Worm (Caenorhabditis elegans) whole organism, young adult: Measurements from ENCODE around the gene C49C3.11.

Source experiments
- B0035.1 ChIP-seq: sonication (generic microtip); optimal IDR thresholded peaks from 2 replicates; lab custom pipeline; 2016; ENCODE audit warnings: missing genetic modification characterization, mild to moderate bottlenecking, missing compliant biosample characterization, missing genotype, missing genetic modification reagents
- F52B5.7 ChIP-seq: sonication (generic microtip); optimal IDR thresholded peaks from 2 replicates; lab custom pipeline; 2016; ENCODE audit warnings: mild to moderate bottlenecking, missing genetic modification characterization, missing compliant biosample characterization
- Y53G8AR.9 ChIP-seq: fragments of 200-800 bp; sonication (Bioruptor generic); conservative IDR thresholded peaks from 2 replicates; pipeline ENCODE4 v1.3.6; 2022; ENCODE audit warnings: missing genetic modification reagents, missing genetic modification characterization, missing compliant biosample characterization
- bed-1 ChIP-seq: fragments of 200-800 bp; sonication (Bioruptor generic); IDR thresholded peaks from 2 replicates; pipeline ENCODE4 v1.3.6; 2022; ENCODE audit warnings: missing genetic modification reagents, missing genetic modification characterization, missing compliant biosample characterization
- die-1 ChIP-seq: sonication (generic microtip); optimal IDR thresholded peaks from 2 replicates; lab custom pipeline; 2016; ENCODE audit warnings: missing genotype, mild to moderate bottlenecking, missing genetic modification characterization, missing compliant biosample characterization
- dpl-1 ChIP-seq: fragments of 150-350 bp; optimal IDR thresholded peaks from 2 replicates; lab custom pipeline; 2014; ENCODE audit warnings: missing biosample characterization, missing genetic modification reagents, missing genetic modification characterization
- egrh-3 ChIP-seq: fragments of 200-800 bp; sonication (Bioruptor generic); IDR thresholded peaks from 2 replicates; pipeline ENCODE4 v1.3.6; 2022; ENCODE audit warnings: missing genetic modification reagents, missing genetic modification characterization, missing compliant biosample characterization
- ets-4 ChIP-seq: fragments of 200-800 bp; sonication (Bioruptor generic); optimal IDR thresholded peaks from 2 replicates; lab custom pipeline; 2018; ENCODE audit warnings: mild to moderate bottlenecking, missing genetic modification characterization, missing compliant biosample characterization
- fkh-3 ChIP-seq: sonication (generic microtip); optimal IDR thresholded peaks from 2 replicates; lab custom pipeline; 2016; ENCODE audit warnings: mild to moderate bottlenecking, missing genetic modification characterization, missing compliant biosample characterization
- gei-17 ChIP-seq: fragments of 200-800 bp; sonication (Bioruptor generic); optimal IDR thresholded peaks from 2 replicates; lab custom pipeline; 2018; ENCODE audit warnings: mild to moderate bottlenecking, missing genetic modification characterization, missing compliant biosample characterization
- him-1 ChIP-seq: sonication (generic microtip); optimal IDR thresholded peaks from 2 replicates; lab custom pipeline; 2016; ENCODE audit warnings: missing genotype, missing genetic modification reagents, missing genetic modification characterization, missing compliant biosample characterization
- hlh-26 ChIP-seq: fragments of 200-800 bp; sonication (Bioruptor generic); conservative IDR thresholded peaks from 2 replicates; pipeline ENCODE4 v1.3.6; 2022; ENCODE audit warnings: missing genetic modification reagents, missing genetic modification characterization, missing compliant biosample characterization
- hrde-1 ChIP-seq: sonication (generic microtip); optimal IDR thresholded peaks from 2 replicates; lab custom pipeline; 2016; ENCODE audit warnings: missing genetic modification characterization, mild to moderate bottlenecking, missing compliant biosample characterization, moderate library complexity, missing genotype, missing genetic modification reagents, borderline replicate concordance
- let-526 ChIP-seq: fragments of 200-800 bp; sonication (Bioruptor generic); IDR thresholded peaks from 2 replicates; pipeline ENCODE4 v1.3.6; 2022; ENCODE audit warnings: missing genetic modification reagents, missing genetic modification characterization, missing compliant biosample characterization
- let-607 ChIP-seq, 2 experiments: fragments of 200-800 bp in 1 of 2; sonication (Bioruptor generic) in 1 of 2; sonication (generic microtip) in 1 of 2; optimal IDR thresholded peaks; 2 replicates each; lab custom pipeline; 2016 to 2018; ENCODE audit warnings: mild to moderate bottlenecking in 2 of 2, missing compliant biosample characterization in 2 of 2, missing genetic modification characterization in 2 of 2, moderate library complexity in 2 of 2, missing genotype in 1 of 2
- lin-26 ChIP-seq: fragments of 200-800 bp; sonication (Bioruptor generic); IDR thresholded peaks from 2 replicates; pipeline ENCODE4 v1.3.6; 2022; ENCODE audit warnings: missing genetic modification reagents, missing genetic modification characterization, missing compliant biosample characterization
- lin-40 ChIP-seq: sonication (generic microtip); optimal IDR thresholded peaks from 2 replicates; lab custom pipeline; 2016; ENCODE audit warnings: missing genetic modification characterization, mild to moderate bottlenecking, missing compliant biosample characterization, missing genotype, missing genetic modification reagents
- lsy-27 ChIP-seq: sonication (generic microtip); optimal IDR thresholded peaks from 2 replicates; lab custom pipeline; 2017; ENCODE audit warnings: missing genetic modification characterization, mild to moderate bottlenecking, missing compliant biosample characterization, antibody characterized with exemption, missing genotype, borderline replicate concordance; ENCODE audit not compliant: insufficient read depth
- madf-6 ChIP-seq: fragments of 200-800 bp; sonication (Bioruptor generic); IDR thresholded peaks from 2 replicates; pipeline ENCODE4 v1.3.6; 2022; ENCODE audit warnings: missing genetic modification reagents, missing genetic modification characterization, missing compliant biosample characterization
- mxl-1 ChIP-seq: sonication (generic microtip); optimal IDR thresholded peaks from 2 replicates; lab custom pipeline; 2016; ENCODE audit warnings: missing genetic modification characterization, missing compliant biosample characterization
- nfya-2 ChIP-seq: fragments of 200-800 bp; sonication (Bioruptor generic); IDR thresholded peaks from 2 replicates; pipeline ENCODE4 v1.3.6; 2022; ENCODE audit warnings: missing genetic modification reagents, missing genetic modification characterization, missing compliant biosample characterization
- nhr-120 ChIP-seq: fragments of 200-800 bp; sonication (Bioruptor generic); IDR thresholded peaks from 2 replicates; pipeline ENCODE4 v1.3.6; 2022; ENCODE audit warnings: missing genetic modification characterization, missing compliant biosample characterization
- nhr-80 ChIP-seq: sonication (generic microtip); optimal IDR thresholded peaks from 2 replicates; lab custom pipeline; 2016; ENCODE audit warnings: missing genetic modification characterization, missing compliant biosample characterization
- nhr-90 ChIP-seq: sonication (generic microtip); optimal IDR thresholded peaks from 2 replicates; lab custom pipeline; 2016; ENCODE audit warnings: missing genotype, mild to moderate bottlenecking, missing genetic modification characterization, missing compliant biosample characterization
- rec-8 ChIP-seq, 2 experiments: sonication (generic microtip); optimal IDR thresholded peaks; 2 replicates each; lab custom pipeline; 2016; ENCODE audit warnings: mild to moderate bottlenecking in 2 of 2, missing genetic modification characterization in 2 of 2, missing genetic modification reagents in 2 of 2, missing genotype in 2 of 2, missing biosample characterization in 1 of 2, missing compliant biosample characterization in 1 of 2, moderate library complexity in 1 of 2
- snpc-1.1 ChIP-seq: sonication (generic microtip); optimal IDR thresholded peaks from 2 replicates; lab custom pipeline; 2017; ENCODE audit warnings: missing genetic modification characterization, mild to moderate bottlenecking, missing compliant biosample characterization, antibody characterized with exemption, moderate library complexity, missing genotype, missing genetic modification reagents; ENCODE audit not compliant: insufficient read depth
- snpc-1.3 ChIP-seq: sonication (generic microtip); optimal IDR thresholded peaks from 2 replicates; lab custom pipeline; 2017; ENCODE audit warnings: missing genetic modification characterization, mild to moderate bottlenecking, missing compliant biosample characterization, antibody characterized with exemption, moderate library complexity, missing genotype, missing genetic modification reagents; ENCODE audit not compliant: insufficient read depth
- unc-130 ChIP-seq: sonication (generic microtip); optimal IDR thresholded peaks from 2 replicates; lab custom pipeline; 2016; ENCODE audit warnings: missing genetic modification reagents, missing genetic modification characterization, missing compliant biosample characterization

C49C3.11 gene

DNA sequence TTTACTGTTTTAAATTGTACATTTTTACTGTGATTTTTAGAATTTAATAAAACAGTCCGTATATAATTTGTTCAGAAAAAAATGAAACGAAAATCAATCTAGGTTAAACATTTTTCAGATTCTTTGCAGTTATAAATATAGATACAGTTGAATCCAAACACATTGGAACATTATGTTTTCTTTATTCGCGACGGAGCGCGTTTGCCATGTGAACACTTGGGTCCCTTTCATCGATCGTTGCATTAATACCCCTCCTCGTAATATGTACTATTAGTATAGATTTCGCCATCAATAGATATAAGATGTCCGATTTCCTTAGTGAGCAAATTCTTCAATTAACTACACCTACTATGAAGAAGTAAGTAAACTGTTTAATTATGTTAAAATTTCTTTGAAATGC is 8.6 kb upstream of the C49C3.11 start, which contains the start of gene C49C3.8:
TSS of gene C49C3.8 (plus strand) at position 173 of the 400 bp plus-strand sequence.
- TF ChIP-seq lsy-27 (tag; lab: Kevin White, UChicago) (no peak), snpc-1.1 (no peak), die-1 (tag; lab: Kevin White, UChicago) (no peak), lin-40 (tag; lab: Kevin White, UChicago) (no peak), fkh-3 (tag; lab: Kevin White, UChicago) (no peak), him-1 (no peak), nfya-2 (no peak)

DNA sequence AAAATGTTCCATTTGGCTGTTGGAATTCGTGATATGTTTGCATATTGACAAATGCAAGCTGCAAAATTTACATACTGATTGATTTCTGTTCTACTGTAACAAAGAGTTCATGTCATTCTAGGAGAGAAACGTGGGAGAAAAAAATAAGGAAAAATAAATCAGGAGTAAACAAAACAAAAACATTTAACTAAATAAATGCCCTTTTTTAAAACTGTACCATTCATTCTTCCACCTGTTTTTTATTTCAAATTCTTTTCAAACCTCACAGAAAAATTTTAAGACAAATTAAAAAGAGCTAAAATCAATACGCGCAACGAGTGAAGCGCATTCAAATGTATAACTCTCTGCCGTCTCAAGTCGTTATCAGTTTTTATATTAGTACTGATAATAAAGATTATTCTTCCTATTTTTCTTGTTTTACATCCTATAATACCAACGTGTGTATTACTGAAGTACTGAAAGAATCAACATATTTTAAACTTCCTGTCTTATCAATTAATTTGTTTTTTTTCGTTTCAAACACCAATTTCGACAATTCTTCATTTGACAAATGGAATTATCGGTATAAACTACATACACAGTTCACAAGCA is 4.6 kb upstream of the C49C3.11 start, which contains the start of gene C49C3.10:
TSS of gene C49C3.10 (minus strand) at position 51 of the 591 bp plus-strand sequence.
- TF ChIP-seq nhr-80 (tag; lab: Kevin White, UChicago) (peak; percentile 60), bed-1 (GFP tag; lab: Robert Waterston, UW) (no peak), gei-17 (GFP tag; lab: Kevin White, UChicago) (no peak)

DNA sequence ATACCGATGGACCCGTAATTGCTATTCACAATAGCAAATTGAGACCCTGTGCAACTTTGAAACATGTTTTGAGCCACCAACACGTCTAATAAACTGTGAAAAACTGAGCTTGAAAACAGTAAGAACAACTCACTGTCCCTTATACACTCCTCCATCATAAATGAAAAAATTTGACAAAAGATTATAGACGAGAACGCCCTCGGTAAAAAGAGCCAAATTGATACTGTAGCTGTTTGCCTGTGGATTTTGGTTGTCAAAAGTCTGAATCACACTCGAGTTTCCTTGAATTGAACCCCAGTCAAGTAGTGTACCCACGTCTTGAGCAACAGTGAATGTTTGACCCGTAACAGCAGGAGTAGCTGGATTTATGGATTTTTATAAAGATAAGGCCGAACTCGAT is 2.5 kb upstream of the C49C3.11 start:
- TF ChIP-seq nhr-90 (tag; lab: Kevin White, UChicago) (no peak), madf-6 (GFP tag; lab: Robert Waterston, UW) (no peak), egrh-3 (GFP tag; lab: Robert Waterston, UW) (no peak), let-607 (tag; optimal IDR thresholded peaks at IDR 0.05; lab: Kevin White, UChicago) (no peak), unc-130 (GFP tag; lab: Kevin White, UChicago) (no peak)
- TF ChIP-seq, all 124 proteins: peak for 0

DNA sequence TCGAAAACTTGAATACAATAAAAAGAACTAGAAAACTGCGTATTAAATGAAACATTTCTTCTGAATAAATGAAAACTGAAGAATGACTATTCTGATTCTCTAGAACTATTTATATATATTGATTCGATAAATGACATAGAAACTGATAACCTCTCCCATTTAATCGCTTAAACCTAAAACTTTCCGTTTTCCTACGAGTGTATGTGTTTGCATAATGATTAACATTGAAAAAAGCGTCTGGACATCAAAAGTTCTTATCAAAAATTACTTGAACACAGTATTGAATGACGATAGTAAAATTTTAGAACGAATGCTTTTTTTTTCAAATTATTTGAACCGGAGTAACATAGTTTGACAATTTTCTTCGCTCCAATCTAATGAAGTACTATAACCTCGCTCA is 1.4 kb upstream of the C49C3.11 start, which contains the start of gene C49C3.9:
TSS of gene C49C3.9 (minus strand) at position 136 of the 400 bp plus-strand sequence.
- TF ChIP-seq nhr-80 (tag; lab: Kevin White, UChicago), result peak; percentile 80
- no peak for TF ChIP-seq rec-8 (tag; optimal IDR thresholded peaks at IDR 0.05; lab: Kevin White, UChicago)
- no peak for TF ChIP-seq hrde-1 (tag; lab: Kevin White, UChicago)
- peak; percentile 20 for TF ChIP-seq ets-4 (GFP tag; lab: Kevin White, UChicago)
- TF ChIP-seq snpc-1.3 (tag; lab: Kevin White, UChicago), result no peak
- TF ChIP-seq Y53G8AR.9, result no peak

DNA sequence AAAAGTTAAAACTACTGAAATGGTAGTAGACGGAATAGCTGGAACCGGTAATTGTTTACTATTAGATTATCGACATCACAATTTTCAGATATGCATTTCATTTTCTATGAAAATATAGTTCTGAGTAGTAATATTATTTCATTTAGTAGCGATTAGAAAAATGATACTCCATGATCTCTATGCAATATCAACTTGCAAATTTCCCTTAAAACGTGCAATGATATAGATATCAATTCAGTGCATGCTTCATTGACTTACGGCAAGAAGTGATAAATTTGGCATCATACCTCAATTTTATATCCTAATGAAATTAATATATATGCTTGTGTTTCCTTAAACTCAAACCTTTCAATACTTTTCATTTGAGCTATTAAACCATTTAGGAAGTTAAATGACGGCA is 915 bp upstream of the C49C3.11 start, which contains the start of gene C49C3.21:
TSS of gene C49C3.21 (plus strand) at position 301 of the 400 bp plus-strand sequence.
- TF ChIP-seq lin-26, result no peak
- no peak for TF ChIP-seq hlh-26
- no peak for TF ChIP-seq egrh-3 (GFP tag; lab: Robert Waterston, UW)

DNA sequence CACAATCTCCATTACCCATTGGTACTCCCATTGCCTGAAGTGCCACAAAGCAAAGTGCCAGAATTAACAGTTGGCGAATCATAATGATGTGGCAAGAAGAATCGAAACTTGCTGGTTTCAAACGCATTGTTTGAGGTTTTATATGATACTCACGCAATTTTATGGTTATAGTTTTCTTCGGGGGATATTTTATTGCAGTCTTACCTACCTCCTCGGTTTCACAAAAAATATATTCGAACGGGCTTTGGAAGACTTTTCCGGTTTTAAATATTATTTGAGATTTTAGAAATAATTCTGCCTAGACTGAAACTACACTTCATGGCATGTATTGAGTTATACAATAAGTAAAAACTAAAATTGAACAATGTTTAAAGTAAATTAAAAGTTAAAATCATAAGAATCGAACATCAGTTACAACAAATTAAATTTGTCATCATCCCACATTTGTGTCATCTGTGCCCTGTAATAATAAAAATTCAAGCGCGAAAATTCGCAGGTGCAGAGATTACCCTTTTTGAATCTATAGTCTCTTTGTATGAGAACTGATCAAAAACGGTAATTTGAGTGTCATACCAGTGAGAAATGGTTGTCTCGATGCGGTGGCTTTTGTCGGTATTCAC is 3.1 kb downstream of the C49C3.11 start, which contains the start of the genes clec-197 and clec-198:
TSS of gene clec-197 (minus strand) at position 101 of the 620 bp plus-strand sequence.
TSS of gene clec-198 (plus strand) at position 570 of the 620 bp plus-strand sequence.
- TF ChIP-seq dpl-1 (GFP tag; lab: Kevin White, UChicago) (no peak), F52B5.7 (tag; lab: Kevin White, UChicago) (no peak), B0035.1 (tag; lab: Kevin White, UChicago) (no peak), mxl-1 (no peak), let-526 (GFP tag; lab: Robert Waterston, UW) (no peak), nhr-120 (GFP tag; lab: Robert Waterston, UW) (no peak), rec-8 (tag; optimal IDR thresholded peaks at IDR 0.05; lab: Kevin White, UChicago) (no peak)
